Fruit fly (Drosophila melanogaster): Measurements from ENCODE around the gene CG10749.

CG10749 gene

DNA sequence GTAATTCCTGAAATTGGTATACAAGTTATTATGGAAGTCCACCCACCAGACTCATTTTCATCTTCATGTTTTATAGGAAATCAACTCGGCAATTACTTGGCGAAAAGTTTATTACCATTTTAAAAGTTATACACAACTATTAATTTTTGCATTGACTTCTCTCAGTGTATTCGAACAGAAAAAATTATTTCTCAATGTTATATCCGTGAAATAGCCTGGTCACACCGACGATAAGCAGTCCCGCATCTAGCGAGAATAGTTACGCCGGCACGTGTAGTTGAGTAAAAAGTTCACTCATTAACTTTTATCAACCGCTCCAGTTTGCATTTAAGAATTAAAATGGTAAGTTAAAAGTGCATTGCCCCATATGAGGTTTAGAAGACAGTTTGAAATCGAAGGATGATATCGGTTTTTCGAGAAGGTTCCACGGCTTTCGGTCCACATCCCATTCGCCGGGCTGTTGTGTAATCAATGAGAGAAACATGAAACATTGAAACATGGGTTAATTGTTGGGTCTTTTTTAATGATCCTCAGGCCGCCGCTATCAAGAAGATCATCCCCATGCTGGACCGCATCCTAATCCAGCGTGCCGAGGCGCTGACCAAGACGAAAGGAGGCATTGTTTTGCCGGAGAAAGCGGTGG is 43.7 kb downstream of the CG10749 start, which contains the start of gene CG11267 (continued):
- peak; percentile 94 for TF ChIP-seq Ada2b (GFP tag; IDR thresholded peaks at IDR 0.05)
- peak; percentile 78 for TF ChIP-seq CG10267 (tag; optimal IDR thresholded peaks at IDR 0.05)
- peak; percentile 84 for TF ChIP-seq CG4730 (GFP tag; IDR thresholded peaks at IDR 0.05)
- TF ChIP-seq vnd (GFP tag; IDR thresholded peaks at IDR 0.05; ENCODE audit: partially characterized antibody), result no peak
- TF ChIP-seq br (optimal IDR thresholded peaks at IDR 0.05), result no peak
- peak; percentile 73 for TF ChIP-seq chn (GFP tag; optimal IDR thresholded peaks at IDR 0.05)
- TF ChIP-seq ash1 (GFP tag; optimal IDR thresholded peaks at IDR 0.05), result peak; percentile 48
- TF ChIP-seq sens (GFP tag), result peak; percentile 93
- TF ChIP-seq run (tag; optimal IDR thresholded peaks at IDR 0.05), result peak; percentile 43
- peak; percentile 89 for TF ChIP-seq ind (GFP tag; optimal IDR thresholded peaks at IDR 0.05)
- TF ChIP-seq bab2 (GFP tag; optimal IDR thresholded peaks at IDR 0.05), result peak; percentile 80
- TF ChIP-seq CG11085 (GFP tag; IDR thresholded peaks at IDR 0.05), result peak; percentile 81
- peak; percentile 78 for TF ChIP-seq D19A (tag; optimal IDR thresholded peaks at IDR 0.05)
- TF ChIP-seq mld (GFP tag; IDR thresholded peaks at IDR 0.05; ENCODE audit: partially characterized antibody), result no peak
- TF ChIP-seq Antp (GFP tag; optimal IDR thresholded peaks at IDR 0.05), result peak; percentile 69
- TF ChIP-seq ewg (GFP tag; optimal IDR thresholded peaks at IDR 0.05), result peak; percentile 58
- TF ChIP-seq CG31441 (GFP tag; IDR thresholded peaks at IDR 0.05), result peak; percentile 79
- peak; percentile 56 for TF ChIP-seq CG8359 (GFP tag; optimal IDR thresholded peaks at IDR 0.05; ENCODE audit: borderline replicate concordance)
- no peak for TF ChIP-seq fru (optimal IDR thresholded peaks at IDR 0.05)
- peak; percentile 66 for TF ChIP-seq cato (GFP tag; optimal IDR thresholded peaks at IDR 0.05; ENCODE audit: borderline replicate concordance)
- no peak for TF ChIP-seq TFAM (GFP tag; optimal IDR thresholded peaks at IDR 0.05)
- peak; percentile 94 for TF ChIP-seq dysf (GFP tag; IDR thresholded peaks at IDR 0.05)
- peak; percentile 70 for TF ChIP-seq C15 (GFP tag; IDR thresholded peaks at IDR 0.05)
- peak; percentile 94 for TF ChIP-seq ase (GFP tag; IDR thresholded peaks at IDR 0.05)
- peak; percentile 49 for TF ChIP-seq CG2116 (GFP tag; optimal IDR thresholded peaks at IDR 0.05)
- peak; percentile 39 for TF ChIP-seq YL-1 (GFP tag; optimal IDR thresholded peaks at IDR 0.05)
- TF ChIP-seq CG2120 (GFP tag; optimal IDR thresholded peaks at IDR 0.05), result peak; percentile 86
- TF ChIP-seq Bdp1 (GFP tag; optimal IDR thresholded peaks at IDR 0.05), result peak; percentile 56
- TF ChIP-seq kay (GFP tag; optimal IDR thresholded peaks at IDR 0.05), result no peak
- TF ChIP-seq CG11504 (tag; optimal IDR thresholded peaks at IDR 0.05), result peak; percentile 90
- peak; percentile 37; the same call in 2 of the 3 replicates for TF ChIP-seq CG34224 (GFP tag; IDR thresholded peaks at IDR 0.05; ENCODE audit: partially characterized antibody)
- no peak for TF ChIP-seq yki (optimal IDR thresholded peaks at IDR 0.05)
- TF ChIP-seq nau (GFP tag; optimal IDR thresholded peaks at IDR 0.05), result peak; percentile 44
- TF ChIP-seq CG15479 (GFP tag; optimal IDR thresholded peaks at IDR 0.05), result no peak
- TF ChIP-seq aop (GFP tag; IDR thresholded peaks at IDR 0.05), result peak; percentile 85
- TF ChIP-seq tup (GFP tag; optimal IDR thresholded peaks at IDR 0.05), result peak; percentile 73
- peak; percentile 92 for TF ChIP-seq nmo (GFP tag; optimal IDR thresholded peaks at IDR 0.05)
- TF ChIP-seq CG18599 (GFP tag; optimal IDR thresholded peaks at IDR 0.05), result peak; percentile 92
- peak; percentile 19 for TF ChIP-seq CG18011 (GFP tag; optimal IDR thresholded peaks at IDR 0.05)
- TF ChIP-seq CG1602 (GFP tag; optimal IDR thresholded peaks at IDR 0.05), result peak; percentile 73
- TF ChIP-seq pan (optimal IDR thresholded peaks at IDR 0.05), result no peak
- peak in 1 of 2 experiments; percentile 93 for TF ChIP-seq pan (GFP tag; optimal IDR thresholded peaks at IDR 0.05 in 1 of 2, IDR thresholded peaks at IDR 0.05 in 1 of 2)
- peak; percentile 80; the same call in 1 of the 2 replicates for TF ChIP-seq MBD-R2 (GFP tag; IDR thresholded peaks at IDR 0.05)
- peak; percentile 77; the same call in 1 of the 2 replicates for TF ChIP-seq cas (GFP tag; IDR thresholded peaks at IDR 0.05)
- peak; percentile 67 to 83 for TF ChIP-seq Hr51 (GFP tag; optimal IDR thresholded peaks at IDR 0.05)
- peak; percentile 48 for TF ChIP-seq CG16815 (GFP tag; optimal IDR thresholded peaks at IDR 0.05)
- peak; percentile 96 for TF ChIP-seq vvl (GFP tag; IDR thresholded peaks at IDR 0.05)
- TF ChIP-seq CG7271 (tag; optimal IDR thresholded peaks at IDR 0.05), result no peak
- peak; percentile 51 for TF ChIP-seq pzg (GFP tag; optimal IDR thresholded peaks at IDR 0.05)
- TF ChIP-seq Neu2 (GFP tag; optimal IDR thresholded peaks at IDR 0.05; ENCODE audit: borderline replicate concordance), result no peak
